Fruit fly (Drosophila melanogaster): ENCODE data around the gene fru.

fru gene

dm6 chr3R:18565073-18565472, 19.7 kb upstream of the fru start, which contains the start of the genes CG43210 and hemo:
TSS of gene CG43210 (minus strand) at chr3R:18565173.
TSS of gene hemo (minus strand) at chr3R:18565173.
- TF ChIP-seq CG8478 (optimal IDR thresholded peaks at IDR 0.05), result no peak
- TF ChIP-seq usp (GFP tag; optimal IDR thresholded peaks at IDR 0.05), result no peak
- no peak for TF ChIP-seq EcR (GFP tag; optimal IDR thresholded peaks at IDR 0.05)

- TF ChIP-seq psq (optimal IDR thresholded peaks at IDR 0.05), result no peak
- no peak for TF ChIP-seq Dll (optimal IDR thresholded peaks at IDR 0.05)
Measured at dm6 chr3R:18559569-18559968, 14.2 kb upstream of the fru start, which contains the start of gene CG7691. TSS of gene CG7691 (plus strand) at chr3R:18559869.

dm6 chr3R:18548787-18549186, 3.4 kb upstream of the fru start:
- no peak for TF ChIP-seq CG8478 (optimal IDR thresholded peaks at IDR 0.05)
- no peak for TF ChIP-seq EcR (GFP tag; optimal IDR thresholded peaks at IDR 0.05)
- TF ChIP-seq pan (optimal IDR thresholded peaks at IDR 0.05), result no peak
- no peak for TF ChIP-seq psq (optimal IDR thresholded peaks at IDR 0.05)
- no peak for TF ChIP-seq usp (GFP tag; optimal IDR thresholded peaks at IDR 0.05)
- TF ChIP-seq Dll (optimal IDR thresholded peaks at IDR 0.05), result no peak

- TF ChIP-seq CG8478 (optimal IDR thresholded peaks at IDR 0.05) (no peak), pan (optimal IDR thresholded peaks at IDR 0.05) (no peak), usp (GFP tag; optimal IDR thresholded peaks at IDR 0.05) (no peak), Dll (optimal IDR thresholded peaks at IDR 0.05) (no peak)
Measured at dm6 chr3R:18546972-18547371, 1.6 kb upstream of the fru start.

dm6 chr3R:18546159-18546558, 773 bp upstream of the fru start:
- TF ChIP-seq psq (optimal IDR thresholded peaks at IDR 0.05) (no peak), Dll (optimal IDR thresholded peaks at IDR 0.05) (no peak), CG8478 (optimal IDR thresholded peaks at IDR 0.05) (no peak), pan (optimal IDR thresholded peaks at IDR 0.05) (no peak), EcR (GFP tag; optimal IDR thresholded peaks at IDR 0.05) (no peak), usp (GFP tag; optimal IDR thresholded peaks at IDR 0.05) (no peak)

- no peak for TF ChIP-seq CG8478 (optimal IDR thresholded peaks at IDR 0.05)
- no peak for TF ChIP-seq Dll (optimal IDR thresholded peaks at IDR 0.05)
- TF ChIP-seq pan (optimal IDR thresholded peaks at IDR 0.05), result no peak
- TF ChIP-seq EcR (GFP tag; optimal IDR thresholded peaks at IDR 0.05), result no peak
- no peak for TF ChIP-seq psq (optimal IDR thresholded peaks at IDR 0.05)
- no peak for TF ChIP-seq usp (GFP tag; optimal IDR thresholded peaks at IDR 0.05)
Measured at dm6 chr3R:18515010-18515409, 30.4 kb downstream of the fru start.

- no peak for TF ChIP-seq usp (GFP tag; optimal IDR thresholded peaks at IDR 0.05)
- no peak for TF ChIP-seq pan (optimal IDR thresholded peaks at IDR 0.05)
- TF ChIP-seq CG8478 (optimal IDR thresholded peaks at IDR 0.05), result no peak
- no peak for TF ChIP-seq Dll (optimal IDR thresholded peaks at IDR 0.05)
- no peak for TF ChIP-seq psq (optimal IDR thresholded peaks at IDR 0.05)
- TF ChIP-seq EcR (GFP tag; optimal IDR thresholded peaks at IDR 0.05), result no peak
Measured at dm6 chr3R:18508346-18508745, 37.0 kb downstream of the fru start.

- no peak for TF ChIP-seq usp (GFP tag; optimal IDR thresholded peaks at IDR 0.05)
- no peak for TF ChIP-seq EcR (GFP tag; optimal IDR thresholded peaks at IDR 0.05)
- no peak for TF ChIP-seq CG8478 (optimal IDR thresholded peaks at IDR 0.05)
- no peak for TF ChIP-seq Dll (optimal IDR thresholded peaks at IDR 0.05)
- TF ChIP-seq pan (optimal IDR thresholded peaks at IDR 0.05), result no peak
- TF ChIP-seq psq (optimal IDR thresholded peaks at IDR 0.05), result no peak
Measured at dm6 chr3R:18507710-18508109, 37.7 kb downstream of the fru start.

- TF ChIP-seq Dll (optimal IDR thresholded peaks at IDR 0.05) (no peak), psq (optimal IDR thresholded peaks at IDR 0.05) (no peak), CG8478 (optimal IDR thresholded peaks at IDR 0.05) (no peak), usp (GFP tag; optimal IDR thresholded peaks at IDR 0.05) (no peak), EcR (GFP tag; optimal IDR thresholded peaks at IDR 0.05) (no peak), pan (optimal IDR thresholded peaks at IDR 0.05) (no peak)
Measured at dm6 chr3R:18499338-18499737, 46.0 kb downstream of the fru start.

dm6 chr3R:18493765-18494164, 51.6 kb downstream of the fru start:
- TF ChIP-seq usp (GFP tag; optimal IDR thresholded peaks at IDR 0.05) (no peak), Dll (optimal IDR thresholded peaks at IDR 0.05) (no peak), psq (optimal IDR thresholded peaks at IDR 0.05) (no peak), EcR (GFP tag; optimal IDR thresholded peaks at IDR 0.05) (no peak), pan (optimal IDR thresholded peaks at IDR 0.05) (no peak), CG8478 (optimal IDR thresholded peaks at IDR 0.05) (no peak)

dm6 chr3R:18491902-18492301, 53.5 kb downstream of the fru start:
- no peak for TF ChIP-seq psq (optimal IDR thresholded peaks at IDR 0.05)
- TF ChIP-seq usp (GFP tag; optimal IDR thresholded peaks at IDR 0.05), result no peak
- TF ChIP-seq CG8478 (optimal IDR thresholded peaks at IDR 0.05), result no peak
- TF ChIP-seq EcR (GFP tag; optimal IDR thresholded peaks at IDR 0.05), result no peak
- no peak for TF ChIP-seq pan (optimal IDR thresholded peaks at IDR 0.05)
- TF ChIP-seq Dll (optimal IDR thresholded peaks at IDR 0.05), result no peak

- TF ChIP-seq Dll (optimal IDR thresholded peaks at IDR 0.05) (no peak), usp (GFP tag; optimal IDR thresholded peaks at IDR 0.05) (no peak), pan (optimal IDR thresholded peaks at IDR 0.05) (no peak), CG8478 (optimal IDR thresholded peaks at IDR 0.05) (no peak), psq (optimal IDR thresholded peaks at IDR 0.05) (no peak), EcR (GFP tag; optimal IDR thresholded peaks at IDR 0.05) (no peak)
Measured at dm6 chr3R:18491113-18491512, 54.3 kb downstream of the fru start.

- no peak for TF ChIP-seq EcR (GFP tag; optimal IDR thresholded peaks at IDR 0.05)
- no peak for TF ChIP-seq Dll (optimal IDR thresholded peaks at IDR 0.05)
- no peak for TF ChIP-seq pan (optimal IDR thresholded peaks at IDR 0.05)
- TF ChIP-seq psq (optimal IDR thresholded peaks at IDR 0.05), result no peak
- TF ChIP-seq CG8478 (optimal IDR thresholded peaks at IDR 0.05), result no peak
- TF ChIP-seq usp (GFP tag; optimal IDR thresholded peaks at IDR 0.05), result no peak
Measured at dm6 chr3R:18490474-18490873, 54.9 kb downstream of the fru start.

Measured in whole organism.